Fruit fly (Drosophila melanogaster) whole organism, prepupa: ENCODE measurements around the gene CG6026.

Source experiments
- CG10631 ChIP-seq: fragments of 200-800 bp; sonication (Bioruptor generic); optimal IDR thresholded peaks from 2 replicates; lab custom pipeline; 2016; ENCODE audit warnings: missing biosample characterization, missing genetic modification characterization
- CG15336 ChIP-seq: fragments of 200-800 bp; sonication (Bioruptor generic); IDR thresholded peaks from 2 replicates; pipeline ENCODE4 v1.3.6; 2022; ENCODE audit warnings: missing biosample characterization, missing genetic modification characterization
- CG16779 ChIP-seq: fragments of 200-800 bp; sonication (Bioruptor generic); optimal IDR thresholded peaks from 3 replicates; lab custom pipeline; 2017; ENCODE audit warnings: missing biosample characterization, mild to moderate bottlenecking, missing genetic modification characterization
- Eip93F ChIP-seq: fragments of 200-800 bp; sonication (Bioruptor generic); optimal IDR thresholded peaks from 2 replicates; lab custom pipeline; 2016; ENCODE audit warnings: missing biosample characterization, mild to moderate bottlenecking, missing genetic modification characterization
- Ets21C ChIP-seq: fragments of 200-800 bp; sonication (Bioruptor generic); optimal IDR thresholded peaks from 3 replicates; lab custom pipeline; 2016; ENCODE audit warnings: missing biosample characterization, missing genetic modification characterization
- Hr39 ChIP-seq: fragments of 200-800 bp; sonication (Bioruptor generic); optimal IDR thresholded peaks from 2 replicates; lab custom pipeline; 2016; ENCODE audit warnings: missing biosample characterization, missing genetic modification characterization
- dac ChIP-seq: fragments of 200-800 bp; sonication (Bioruptor generic); optimal IDR thresholded peaks from 2 replicates; lab custom pipeline; 2017; ENCODE audit warnings: missing biosample characterization, mild to moderate bottlenecking, missing genetic modification characterization
- dsx ChIP-seq: fragments of 200-800 bp; optimal IDR thresholded peaks from 3 replicates; lab custom pipeline; 2019; ENCODE audit warnings: missing biosample characterization, mild to moderate bottlenecking, missing genetic modification characterization, moderate library complexity; ENCODE audit not compliant: poor library complexity, severe bottlenecking
- fd85E ChIP-seq: fragments of 200-800 bp; sonication (Bioruptor generic); optimal IDR thresholded peaks from 3 replicates; lab custom pipeline; 2016; ENCODE audit warnings: missing biosample characterization, missing genetic modification characterization
- svp ChIP-seq: fragments of 200-800 bp; sonication (Bioruptor generic); peaks from one replicate; lab custom pipeline; 2016; ENCODE audit warnings: missing biosample characterization, missing genetic modification characterization

DNA sequence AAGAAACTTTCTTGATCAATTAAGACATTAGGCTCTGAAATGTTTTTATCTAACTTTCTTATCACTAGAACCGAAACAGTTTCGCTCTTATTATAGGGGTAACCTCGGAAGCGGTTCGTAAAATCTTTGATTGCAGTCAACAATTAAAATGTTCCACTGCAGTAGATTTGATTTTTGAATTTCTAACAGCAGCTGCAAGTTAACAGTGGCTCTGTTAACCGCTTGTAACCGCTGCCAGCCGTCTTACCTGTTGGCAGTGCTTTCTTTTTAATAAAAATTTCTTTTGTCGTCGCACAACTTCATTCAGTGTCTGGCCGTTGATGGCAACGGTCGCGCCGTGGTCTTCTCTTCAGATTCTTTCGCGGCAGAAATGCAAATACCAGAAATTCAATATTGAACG, at the start of gene CG6026:
- TF ChIP-seq CG10631 (GFP tag; lab: Kevin White, UChicago) (no peak), Ets21C (GFP tag; lab: Kevin White, UChicago) (no peak), dsx (GFP tag; lab: Kevin White, UChicago) (no peak), svp (GFP tag; lab: Kevin White, UChicago) (no peak), fd85E (GFP tag; lab: Kevin White, UChicago) (no peak), Eip93F (GFP tag; lab: Kevin White, UChicago) (no peak), CG15336 (GFP tag; lab: Robert Waterston, UW) (no peak), CG16779 (tag; lab: Kevin White, UChicago) (no peak), dac (GFP tag; lab: Kevin White, UChicago) (no peak), Hr39 (GFP tag; lab: Kevin White, UChicago) (no peak)
